Worm (Caenorhabditis elegans): ENCODE data around the gene col-83.

- TF ChIP-seq tbx-37 (GFP tag; conservative IDR thresholded peaks at IDR 0.05) (no peak), ets-7 (tag; optimal IDR thresholded peaks at IDR 0.05) (no peak), B0310.2 (tag; optimal IDR thresholded peaks at IDR 0.05) (no peak), F13C5.2 (tag; optimal IDR thresholded peaks at IDR 0.05) (no peak), ama-1 (optimal IDR thresholded peaks at IDR 0.05) (no peak), flt-1 (GFP tag; IDR thresholded peaks at IDR 0.05) (no peak)
These were observed 2.1 kb downstream of the col-83 start for ce11 chrII:11043546-11044192.
